Fruit fly (Drosophila melanogaster) whole organism, prepupa: ENCODE results near the gene CG34136.

ENCODE experiments used
- Blimp-1 ChIP-seq: fragments of 200-800 bp; sonication (Bioruptor generic); optimal IDR thresholded peaks from 3 replicates; lab custom pipeline; 2017; ENCODE audit warnings: missing biosample characterization, missing genetic modification characterization, mild to moderate bottlenecking, moderate library complexity, missing genetic modification reagents
- CG10669 ChIP-seq: fragments of 200-800 bp; sonication (Bioruptor generic); optimal IDR thresholded peaks from 3 replicates; lab custom pipeline; 2018; ENCODE audit warnings: missing biosample characterization, mild to moderate bottlenecking, missing genetic modification characterization, moderate library complexity
- CG11294 ChIP-seq: fragments of 200-800 bp; sonication (Bioruptor generic); IDR thresholded peaks from 2 replicates; pipeline ENCODE4 v1.3.6; 2022; ENCODE audit warnings: missing biosample characterization, missing genetic modification characterization
- CG11762 ChIP-seq: fragments of 200-800 bp; sonication (Bioruptor generic); optimal IDR thresholded peaks from 3 replicates; lab custom pipeline; 2016; ENCODE audit warnings: missing biosample characterization, missing genetic modification characterization; ENCODE audit not compliant: insufficient read depth
- CG11902 ChIP-seq: fragments of 200-800 bp; sonication (Bioruptor generic); optimal IDR thresholded peaks from 3 replicates; lab custom pipeline; 2016; ENCODE audit warnings: missing biosample characterization, missing genetic modification characterization
- CG15336 ChIP-seq: fragments of 200-800 bp; sonication (Bioruptor generic); IDR thresholded peaks from 2 replicates; pipeline ENCODE4 v1.3.6; 2022; ENCODE audit warnings: missing biosample characterization, missing genetic modification characterization
- CG16779 ChIP-seq: fragments of 200-800 bp; sonication (Bioruptor generic); optimal IDR thresholded peaks from 3 replicates; lab custom pipeline; 2017; ENCODE audit warnings: missing biosample characterization, mild to moderate bottlenecking, missing genetic modification characterization
- CG3032 ChIP-seq: fragments of 200-800 bp; optimal IDR thresholded peaks from 2 replicates; lab custom pipeline; 2019; ENCODE audit warnings: missing biosample characterization, mild to moderate bottlenecking, missing genetic modification characterization, moderate library complexity
- CG3919 ChIP-seq: fragments of 200-800 bp; sonication (Bioruptor generic); optimal IDR thresholded peaks from 3 replicates; lab custom pipeline; 2016; ENCODE audit warnings: missing biosample characterization, missing genetic modification characterization
- CG4318 ChIP-seq: fragments of 200-800 bp; sonication (Bioruptor generic); optimal IDR thresholded peaks from 3 replicates; lab custom pipeline; 2017; ENCODE audit warnings: missing biosample characterization, mild to moderate bottlenecking, missing genetic modification characterization
- CG6163 ChIP-seq: fragments of 200-800 bp; sonication (Bioruptor generic); IDR thresholded peaks from 3 replicates; pipeline ENCODE4 v1.3.6; 2022; ENCODE audit warnings: missing biosample characterization, missing genetic modification characterization
- CG6792 ChIP-seq: fragments of 200-800 bp; sonication (Bioruptor generic); optimal IDR thresholded peaks from 3 replicates; lab custom pipeline; 2016; ENCODE audit warnings: missing biosample characterization, missing genetic modification characterization
- CG6808 ChIP-seq: fragments of 200-800 bp; sonication (Bioruptor generic); optimal IDR thresholded peaks from 3 replicates; lab custom pipeline; 2017; ENCODE audit warnings: missing biosample characterization, missing genetic modification characterization, mild to moderate bottlenecking, moderate library complexity, missing genetic modification reagents
- CG6854 ChIP-seq: fragments of 200-800 bp; sonication (Bioruptor generic); optimal IDR thresholded peaks from 2 replicates; lab custom pipeline; 2017; ENCODE audit warnings: missing biosample characterization, mild to moderate bottlenecking, missing genetic modification characterization
- CG8119 ChIP-seq: fragments of 200-800 bp; sonication (Bioruptor generic); IDR thresholded peaks from 3 replicates; pipeline ENCODE4 v1.3.6; 2022; ENCODE audit warnings: missing biosample characterization, missing genetic modification characterization
- Eip75B ChIP-seq: fragments of 200-800 bp; sonication (Bioruptor generic); optimal IDR thresholded peaks from 3 replicates; lab custom pipeline; 2016; ENCODE audit warnings: missing biosample characterization, missing genetic modification characterization
- Eip78C ChIP-seq: fragments of 200-800 bp; sonication (Bioruptor generic); peaks from one replicate; lab custom pipeline; 2016; ENCODE audit warnings: missing biosample characterization, missing genetic modification characterization
- Eip93F ChIP-seq: fragments of 200-800 bp; sonication (Bioruptor generic); optimal IDR thresholded peaks from 2 replicates; lab custom pipeline; 2016; ENCODE audit warnings: missing biosample characterization, mild to moderate bottlenecking, missing genetic modification characterization
- Hr38 ChIP-seq: sonication (Bioruptor generic); optimal IDR thresholded peaks from 2 replicates; lab custom pipeline; 2016; ENCODE audit warnings: missing biosample characterization, missing genetic modification characterization
- Hr39 ChIP-seq: fragments of 200-800 bp; sonication (Bioruptor generic); optimal IDR thresholded peaks from 2 replicates; lab custom pipeline; 2016; ENCODE audit warnings: missing biosample characterization, missing genetic modification characterization
- Hr4 ChIP-seq: fragments of 200-800 bp; sonication (Bioruptor generic); optimal IDR thresholded peaks from 3 replicates; lab custom pipeline; 2016; ENCODE audit warnings: missing biosample characterization, missing genetic modification characterization
- Met ChIP-seq: fragments of 200-800 bp; sonication (Bioruptor generic); optimal IDR thresholded peaks from 3 replicates; lab custom pipeline; 2016; ENCODE audit warnings: missing biosample characterization, missing genetic modification characterization
- Sox14 ChIP-seq: fragments of 200-800 bp; sonication (Bioruptor generic); optimal IDR thresholded peaks from 3 replicates; lab custom pipeline; 2016; ENCODE audit warnings: missing biosample characterization, missing genetic modification characterization
- dac ChIP-seq: fragments of 200-800 bp; sonication (Bioruptor generic); optimal IDR thresholded peaks from 2 replicates; lab custom pipeline; 2017; ENCODE audit warnings: missing biosample characterization, mild to moderate bottlenecking, missing genetic modification characterization
- esn ChIP-seq: fragments of 200-800 bp; sonication (Bioruptor generic); optimal IDR thresholded peaks from 2 replicates; lab custom pipeline; 2016; ENCODE audit warnings: missing biosample characterization, mild to moderate bottlenecking, missing genetic modification characterization, moderate library complexity
- fd85E ChIP-seq: fragments of 200-800 bp; sonication (Bioruptor generic); optimal IDR thresholded peaks from 3 replicates; lab custom pipeline; 2016; ENCODE audit warnings: missing biosample characterization, missing genetic modification characterization
- lz ChIP-seq: fragments of 200-800 bp; sonication (Bioruptor generic); optimal IDR thresholded peaks from 3 replicates; lab custom pipeline; 2016; ENCODE audit warnings: missing biosample characterization, missing genetic modification characterization
- net ChIP-seq: fragments of 200-800 bp; sonication (Bioruptor generic); optimal IDR thresholded peaks from 3 replicates; lab custom pipeline; 2016; ENCODE audit warnings: missing biosample characterization, missing genetic modification characterization
- pdm3 ChIP-seq: fragments of 200-800 bp; sonication (Bioruptor generic); optimal IDR thresholded peaks from 3 replicates; lab custom pipeline; 2016; ENCODE audit warnings: missing biosample characterization, missing genetic modification characterization
- salr ChIP-seq, 2 experiments: fragments of 200-800 bp; sonication (Bioruptor generic); optimal IDR thresholded peaks; 3 replicates each; lab custom pipeline; 2016 to 2018; ENCODE audit warnings: missing biosample characterization in 2 of 2, missing genetic modification characterization in 2 of 2, mild to moderate bottlenecking in 1 of 2
- spab ChIP-seq: fragments of 200-800 bp; sonication (Bioruptor generic); optimal IDR thresholded peaks from 2 replicates; lab custom pipeline; 2017; ENCODE audit warnings: missing biosample characterization, mild to moderate bottlenecking, missing genetic modification characterization, missing genetic modification reagents
- ss ChIP-seq, 2 experiments: fragments of 200-800 bp; sonication (Bioruptor generic); optimal IDR thresholded peaks; 2 replicates in 1 of 2; 3 replicates in 1 of 2; lab custom pipeline; 2017 to 2018; ENCODE audit warnings: mild to moderate bottlenecking in 2 of 2, missing biosample characterization in 2 of 2, missing genetic modification characterization in 2 of 2, moderate library complexity in 1 of 2
- svp ChIP-seq: fragments of 200-800 bp; sonication (Bioruptor generic); peaks from one replicate; lab custom pipeline; 2016; ENCODE audit warnings: missing biosample characterization, missing genetic modification characterization
- topi ChIP-seq: fragments of 200-800 bp; sonication (Bioruptor generic); optimal IDR thresholded peaks from 3 replicates; lab custom pipeline; 2016; ENCODE audit warnings: missing biosample characterization, missing genetic modification characterization
- vri ChIP-seq: fragments of 200-800 bp; sonication (Bioruptor generic); optimal IDR thresholded peaks from 3 replicates; lab custom pipeline; 2016; ENCODE audit warnings: missing biosample characterization, mild to moderate bottlenecking, missing genetic modification characterization

Gene CG34136

dm6 chr2L:21069776-21070175, 26.9 kb upstream of the CG34136 start:
- no peak for TF ChIP-seq fd85E
- no peak for TF ChIP-seq CG16779
- no peak for TF ChIP-seq Blimp-1 (GFP tag; lab: Kevin White, UChicago)
- TF ChIP-seq svp = no peak
- TF ChIP-seq Sox14 (GFP tag; lab: Kevin White, UChicago) = no peak
- TF ChIP-seq CG11294 (GFP tag; lab: Robert Waterston, UW) = no peak
- TF ChIP-seq topi (GFP tag; lab: Kevin White, UChicago) = no peak
- TF ChIP-seq CG4318 = no peak
- no peak for TF ChIP-seq CG15336 (GFP tag; lab: Robert Waterston, UW)
- TF ChIP-seq Hr39 (GFP tag; lab: Kevin White, UChicago) = no peak
- TF ChIP-seq Hr4 (GFP tag; lab: Kevin White, UChicago) = no peak
- no peak for TF ChIP-seq Eip93F (GFP tag; lab: Kevin White, UChicago)

DNA sequence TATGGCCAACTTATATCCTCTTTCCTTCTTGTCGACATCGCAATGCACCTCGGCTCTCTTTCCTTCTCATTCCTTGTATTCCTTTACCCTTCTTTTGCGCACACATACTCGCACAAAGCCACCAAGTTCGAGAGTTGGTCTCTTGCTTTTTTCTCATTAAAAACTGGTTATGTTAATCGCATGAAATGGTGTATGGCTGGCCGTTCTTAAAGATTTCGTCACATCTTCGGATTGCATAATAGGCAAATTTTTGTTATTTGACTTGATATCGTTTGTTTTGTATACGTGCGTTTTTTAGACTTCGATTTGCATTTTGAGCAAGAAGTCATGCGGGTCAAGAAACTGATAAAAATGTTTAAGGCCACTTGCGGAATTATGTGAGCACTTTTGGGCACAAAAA, 25.9 kb upstream of the CG34136 start:
- TF ChIP-seq Blimp-1 (GFP tag; lab: Kevin White, UChicago) (no peak), vri (peak; percentile 56), CG10669 (GFP tag; lab: Kevin White, UChicago) (no peak), CG6163 (GFP tag; lab: Robert Waterston, UW) (no peak), CG3032 (tag; lab: Kevin White, UChicago) (no peak), CG11762 (GFP tag; lab: Kevin White, UChicago) (no peak), CG6854 (GFP tag; lab: Kevin White, UChicago) (no peak), pdm3 (no peak), salr (GFP tag; optimal IDR thresholded peaks at IDR 0.05; lab: Kevin White, UChicago) (no peak), CG6792 (GFP tag; lab: Kevin White, UChicago) (no peak), Sox14 (GFP tag; lab: Kevin White, UChicago) (no peak), CG3919 (GFP tag; lab: Kevin White, UChicago) (no peak), Eip78C (GFP tag; lab: Kevin White, UChicago) (peak; percentile 70), net (GFP tag; lab: Kevin White, UChicago) (no peak)
- TF ChIP-seq, all 60 proteins: peak for 2

dm6 chr2L:21071435-21071834, 25.3 kb upstream of the CG34136 start, which contains the start of gene CG9265:
Gene CG9265 (minus strand): TSS chr2L:21071502.
- TF ChIP-seq ss (GFP tag; optimal IDR thresholded peaks at IDR 0.05; lab: Kevin White, UChicago) (no peak), lz (GFP tag; lab: Kevin White, UChicago) (peak; percentile 6), CG6163 (GFP tag; lab: Robert Waterston, UW) (0 out of 3 replicates have a peak, but pooled peaks have one; percentile 26), Eip78C (GFP tag; lab: Kevin White, UChicago) (peak; percentile 27)

DNA sequence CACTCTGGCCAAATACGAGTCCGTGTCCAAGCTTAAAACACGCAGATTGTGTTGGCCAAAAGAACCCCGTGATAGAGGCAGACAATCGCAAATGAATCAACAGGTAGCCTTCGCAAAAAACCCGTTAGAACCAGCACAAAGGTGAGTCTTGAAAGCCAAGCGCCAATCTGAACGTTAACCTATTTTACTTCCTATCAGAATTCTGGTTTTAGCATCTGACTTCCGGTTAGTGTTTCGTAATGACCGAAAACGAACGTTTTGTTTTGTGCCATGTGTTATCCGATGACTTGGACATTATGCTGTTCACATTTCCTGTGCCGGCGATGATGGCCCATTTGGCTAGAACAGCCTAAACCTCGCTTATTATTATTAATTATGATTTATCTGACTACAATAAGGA, 24.3 kb upstream of the CG34136 start:
- TF ChIP-seq Eip75B (GFP tag; lab: Kevin White, UChicago) (no peak), Blimp-1 (GFP tag; lab: Kevin White, UChicago) (no peak), Met (GFP tag; lab: Kevin White, UChicago) (no peak), CG3919 (GFP tag; lab: Kevin White, UChicago) (no peak), CG6808 (GFP tag; lab: Kevin White, UChicago) (no peak), CG8119 (GFP tag; lab: Robert Waterston, UW) (no peak), Eip93F (GFP tag; lab: Kevin White, UChicago) (no peak), Eip78C (GFP tag; lab: Kevin White, UChicago) (no peak), pdm3 (no peak), fd85E (no peak), ss (GFP tag; optimal IDR thresholded peaks at IDR 0.05; lab: Kevin White, UChicago) (no peak), dac (GFP tag; lab: Kevin White, UChicago) (no peak), Hr38 (GFP tag; lab: Kevin White, UChicago) (no peak), CG11902 (no peak), Hr4 (GFP tag; lab: Kevin White, UChicago) (no peak), spab (GFP tag; lab: Kevin White, UChicago) (no peak), esn (GFP tag; lab: Kevin White, UChicago) (no peak), CG3032 (tag; lab: Kevin White, UChicago) (no peak)
